Fruit fly (Drosophila melanogaster): ENCODE data around the gene gb.

Gene gb

DNA sequence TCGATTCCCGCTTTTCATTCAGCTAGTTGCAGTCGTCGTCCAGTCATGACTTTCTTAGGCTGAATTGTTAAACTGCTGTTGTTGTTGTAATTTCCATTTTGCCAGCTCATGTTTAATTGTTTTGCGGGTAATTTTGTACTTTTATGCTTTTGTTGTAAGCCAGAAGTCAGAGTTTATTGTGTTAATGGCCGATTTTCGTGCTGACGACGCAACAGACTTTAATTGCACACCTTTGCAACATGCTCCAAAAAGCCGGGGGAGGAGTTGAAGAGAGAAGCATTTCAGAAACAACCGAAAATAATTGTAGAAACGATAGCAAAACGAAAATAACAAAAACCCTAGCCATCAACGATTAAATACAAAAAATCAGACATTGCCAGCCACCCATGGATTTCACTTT lies 26.6 kb upstream of the gb start:
- no peak for TF ChIP-seq CTCF (optimal IDR thresholded peaks at IDR 0.05)
- TF ChIP-seq CG8478 (optimal IDR thresholded peaks at IDR 0.05) = no peak

DNA sequence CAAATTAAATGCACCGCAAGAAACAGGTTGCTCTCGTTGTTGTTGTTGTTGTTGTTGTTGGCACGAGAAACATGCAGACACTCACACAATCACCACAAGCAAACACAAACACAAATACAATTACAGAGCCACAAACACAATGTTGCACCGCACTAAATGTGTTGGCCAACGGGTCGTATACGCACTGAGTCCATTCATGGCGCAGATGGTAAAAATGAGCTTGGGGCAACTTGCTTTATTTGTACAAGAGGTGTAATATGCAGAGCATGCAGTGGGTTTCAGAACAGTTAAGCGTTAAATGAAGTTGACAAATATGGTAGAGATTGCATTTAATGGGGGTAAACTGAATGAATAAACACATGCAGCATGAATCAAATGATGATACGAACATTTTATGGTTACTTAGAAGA lies 25.8 kb upstream of the gb start:
- TF ChIP-seq CG8478 (optimal IDR thresholded peaks at IDR 0.05) = no peak
- TF ChIP-seq CTCF (optimal IDR thresholded peaks at IDR 0.05) = no peak

DNA sequence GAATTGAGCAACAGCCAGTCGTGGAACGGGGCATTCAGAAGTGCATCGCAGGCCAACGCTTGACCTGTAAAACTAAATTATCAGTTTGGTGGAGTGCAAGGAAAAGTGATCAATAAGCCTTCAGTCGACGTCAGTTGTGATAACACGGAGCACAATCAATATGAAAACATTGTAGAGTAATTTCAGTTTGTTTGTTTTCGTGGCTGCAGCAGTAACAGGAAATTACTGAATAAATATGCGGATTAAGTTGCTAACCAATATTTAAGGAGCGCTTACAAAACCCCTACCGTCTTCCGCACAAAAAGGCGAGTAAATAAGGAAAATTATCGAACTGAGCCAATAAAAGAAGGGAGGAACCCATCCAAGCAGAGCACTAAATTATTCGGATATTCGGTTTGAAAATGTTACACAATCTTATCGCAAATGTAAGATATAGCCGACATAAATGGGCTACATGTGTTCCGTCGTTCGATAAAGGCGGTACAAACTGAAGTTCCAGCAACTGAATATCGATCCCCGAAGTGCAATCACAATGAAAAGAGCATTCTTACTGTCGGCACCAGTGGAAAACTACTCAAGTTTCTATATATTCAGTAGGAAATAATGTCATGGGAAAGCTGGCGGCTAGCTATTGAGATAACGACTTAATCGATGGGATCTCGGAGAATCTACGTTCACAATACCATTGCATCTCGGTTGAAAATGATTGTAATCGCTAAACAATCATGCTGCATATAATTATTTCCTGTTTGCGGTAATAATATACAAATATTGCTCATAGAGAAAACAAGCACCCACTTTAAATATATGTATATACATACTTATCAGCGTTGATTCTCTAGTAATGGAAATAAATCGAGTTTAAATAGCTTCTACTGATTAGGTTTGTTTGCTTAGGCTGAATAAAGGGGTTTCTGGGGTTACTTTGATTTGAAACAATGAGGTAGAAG lies 23.9 kb upstream of the gb start:
- no peak for TF ChIP-seq CG8478 (optimal IDR thresholded peaks at IDR 0.05)
- no peak for TF ChIP-seq CTCF (optimal IDR thresholded peaks at IDR 0.05)

DNA sequence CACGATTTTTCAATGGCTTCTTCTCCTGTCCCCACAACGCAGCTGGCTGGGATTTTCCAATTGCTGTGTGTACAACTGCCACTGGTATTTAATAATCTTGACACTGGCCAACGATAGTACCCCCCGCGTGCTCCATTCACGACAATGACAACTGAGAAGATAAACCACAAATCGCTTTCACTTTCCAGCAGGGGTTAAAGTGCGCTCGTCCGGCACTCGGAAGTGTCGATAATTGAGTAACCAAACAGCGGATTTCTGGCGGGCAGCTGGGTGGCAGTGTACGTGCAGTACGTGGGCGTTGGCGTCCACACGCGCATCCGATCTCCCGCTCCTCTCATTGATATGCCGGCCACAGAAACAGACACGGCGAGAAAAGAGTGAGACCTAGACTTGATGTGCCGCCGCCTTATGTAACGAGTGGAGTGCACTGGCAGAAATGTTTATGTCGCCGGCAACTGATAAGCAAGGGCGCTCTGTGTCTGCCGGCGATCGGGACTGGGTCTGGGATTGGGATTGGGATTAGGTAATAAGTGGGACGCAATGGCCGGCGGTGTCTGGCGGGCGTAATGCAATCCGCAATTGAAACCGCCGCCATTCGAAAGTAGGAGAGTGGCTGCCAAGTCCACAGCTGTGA lies 22.8 kb upstream of the gb start:
- TF ChIP-seq CTCF (optimal IDR thresholded peaks at IDR 0.05) = no peak
- no peak for TF ChIP-seq CG8478 (optimal IDR thresholded peaks at IDR 0.05)

DNA sequence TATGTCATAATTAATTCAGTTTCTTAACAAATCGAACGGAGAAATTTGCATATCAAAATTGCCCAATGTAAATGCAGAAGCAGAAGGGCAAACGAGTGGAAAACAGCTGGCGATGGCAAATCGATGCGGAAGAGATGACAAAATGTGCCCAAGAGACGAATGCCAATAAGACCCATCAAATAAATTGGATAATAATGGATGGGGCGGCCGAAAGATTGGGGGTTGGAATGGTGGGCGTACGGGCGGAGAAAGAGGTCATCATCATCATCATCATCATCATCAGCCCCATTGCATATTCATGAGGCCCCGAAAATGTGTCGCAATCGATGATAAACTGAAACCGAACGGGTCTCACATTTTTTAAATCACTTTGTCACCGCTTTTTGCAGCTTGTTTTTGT lies 21.9 kb upstream of the gb start:
- no peak for TF ChIP-seq CTCF (optimal IDR thresholded peaks at IDR 0.05)
- no peak for TF ChIP-seq CG8478 (optimal IDR thresholded peaks at IDR 0.05)

DNA sequence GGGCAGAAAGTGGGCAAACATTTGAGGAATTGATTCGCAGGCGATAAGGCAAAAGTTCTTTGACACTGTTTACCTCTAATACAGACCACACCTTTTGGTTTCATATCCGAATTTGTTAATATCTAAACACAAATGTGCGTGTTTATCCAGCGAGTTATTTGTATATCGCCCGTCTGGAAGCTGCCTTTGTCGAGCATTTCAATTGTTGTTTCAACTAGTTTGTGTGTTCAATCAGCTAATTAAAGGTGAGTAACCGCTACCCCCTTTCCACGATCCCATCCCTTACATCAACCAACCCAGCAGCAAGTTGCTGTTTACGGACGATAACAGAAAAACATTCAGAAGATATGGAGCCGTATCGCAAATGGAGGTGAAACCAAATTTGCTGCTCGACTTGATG lies 19.3 kb upstream of the gb start:
- no peak for TF ChIP-seq CTCF (optimal IDR thresholded peaks at IDR 0.05)
- TF ChIP-seq CG8478 (optimal IDR thresholded peaks at IDR 0.05) = no peak

DNA sequence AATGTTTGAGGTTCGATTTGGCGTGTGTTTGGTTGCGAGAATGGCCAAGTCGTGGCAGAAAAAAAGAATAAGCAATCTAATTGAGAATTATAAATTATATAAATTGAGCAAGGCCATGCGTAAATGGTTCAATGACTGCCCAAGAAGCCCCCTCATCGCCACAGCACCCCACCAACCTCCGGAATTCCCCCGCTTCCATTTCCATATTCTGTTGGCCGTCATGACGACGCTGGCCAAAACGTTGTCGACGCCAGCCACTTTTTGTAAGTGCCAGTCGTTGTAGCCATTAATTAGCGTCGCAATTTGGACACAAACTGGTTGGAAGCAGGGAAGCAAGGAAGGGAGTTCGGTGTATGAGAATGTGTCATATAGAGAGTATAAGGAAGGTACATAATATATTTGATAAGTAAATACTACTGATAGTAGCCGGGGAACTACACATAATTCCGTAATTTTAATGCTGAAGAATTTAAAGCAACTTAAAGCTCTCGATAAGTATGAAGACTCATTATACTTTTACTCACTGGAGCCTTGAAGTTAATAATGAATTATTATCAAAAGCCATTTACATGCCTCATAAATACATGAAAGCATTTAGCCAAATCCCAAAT lies 18.6 kb upstream of the gb start:
- no peak for TF ChIP-seq CTCF (optimal IDR thresholded peaks at IDR 0.05)

DNA sequence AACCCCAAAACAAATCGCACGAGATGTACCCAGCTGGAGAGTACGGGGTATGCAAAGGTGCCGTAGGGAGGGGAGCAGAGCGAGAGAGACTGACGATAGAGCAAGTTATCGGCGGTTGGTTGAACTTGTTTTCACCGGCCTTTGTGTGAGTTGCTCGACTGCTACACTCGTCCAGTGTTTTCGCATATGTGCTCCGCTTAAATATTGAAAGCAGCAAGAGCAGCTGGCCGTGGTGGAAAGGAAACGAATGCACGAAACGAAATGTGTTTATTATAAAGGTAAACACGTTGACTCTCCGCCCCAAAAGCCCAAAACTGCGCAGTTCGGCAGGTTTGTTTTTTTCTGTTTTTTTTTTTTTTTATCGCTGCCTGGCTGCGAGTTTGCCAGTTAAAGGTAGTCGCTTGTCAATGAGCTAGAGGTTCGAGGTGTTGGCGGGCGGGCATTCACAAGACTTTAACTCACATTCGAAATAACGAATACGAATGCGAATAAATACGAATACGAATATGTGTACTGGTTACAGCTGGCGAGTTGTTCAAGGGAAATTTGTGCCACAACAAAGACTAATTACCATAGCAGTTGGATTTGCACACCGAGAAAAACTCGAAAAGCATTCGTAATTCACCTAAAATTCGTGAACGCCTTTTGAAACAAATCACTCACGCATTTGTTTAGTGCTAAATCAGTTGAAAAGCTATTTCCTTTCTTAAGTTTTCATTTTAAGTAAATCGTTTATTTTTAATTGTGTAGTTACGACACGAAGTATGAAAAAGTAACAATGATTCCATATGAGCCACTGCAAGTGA lies 17.7 kb upstream of the gb start:
- no peak for TF ChIP-seq CG8478 (optimal IDR thresholded peaks at IDR 0.05)

DNA sequence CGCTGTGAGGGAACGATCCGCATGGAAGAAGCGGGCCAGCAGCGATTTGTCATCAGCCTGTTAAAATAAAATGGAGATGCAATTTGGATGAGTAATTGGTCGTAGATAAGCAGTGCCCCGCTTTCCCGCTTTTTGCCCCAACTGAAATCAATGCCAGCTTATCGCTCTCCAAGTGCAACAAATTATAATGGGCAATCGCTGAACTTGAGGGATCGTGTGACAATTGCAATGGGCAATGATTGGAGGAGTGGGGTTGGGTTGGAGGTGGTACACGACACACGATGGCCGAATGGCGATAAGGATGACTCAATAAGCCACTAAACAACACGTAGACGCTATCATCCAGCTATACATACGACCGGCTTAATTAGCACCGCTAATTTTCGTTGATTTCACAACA lies 16.7 kb upstream of the gb start:
- TF ChIP-seq CTCF (optimal IDR thresholded peaks at IDR 0.05) = no peak
- no peak for TF ChIP-seq CG8478 (optimal IDR thresholded peaks at IDR 0.05)

DNA sequence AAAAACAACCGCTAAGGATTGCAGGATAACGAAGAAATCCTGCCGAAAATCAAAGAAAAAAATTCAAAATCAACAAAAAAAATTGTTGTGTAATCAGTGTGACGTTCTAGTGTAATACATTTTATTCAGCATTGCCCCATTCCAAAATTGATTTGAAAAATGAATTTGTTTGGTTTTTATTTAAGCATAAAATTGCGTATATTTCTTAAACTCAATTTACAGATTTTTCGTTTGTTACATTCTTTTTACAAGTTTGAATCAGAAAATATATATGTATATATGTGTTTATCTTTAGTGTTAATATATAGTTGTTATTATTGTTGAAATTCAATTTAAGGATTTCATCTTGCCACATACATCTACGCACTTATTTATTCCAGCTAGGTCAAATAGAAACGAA lies 12.5 kb upstream of the gb start, which contains the start of gene CG6059:
TSS of gene CG6059 (minus strand) at position 101 of the 400 bp plus-strand sequence.
- no peak for TF ChIP-seq CG8478 (optimal IDR thresholded peaks at IDR 0.05)
- TF ChIP-seq CTCF (optimal IDR thresholded peaks at IDR 0.05) = no peak

DNA sequence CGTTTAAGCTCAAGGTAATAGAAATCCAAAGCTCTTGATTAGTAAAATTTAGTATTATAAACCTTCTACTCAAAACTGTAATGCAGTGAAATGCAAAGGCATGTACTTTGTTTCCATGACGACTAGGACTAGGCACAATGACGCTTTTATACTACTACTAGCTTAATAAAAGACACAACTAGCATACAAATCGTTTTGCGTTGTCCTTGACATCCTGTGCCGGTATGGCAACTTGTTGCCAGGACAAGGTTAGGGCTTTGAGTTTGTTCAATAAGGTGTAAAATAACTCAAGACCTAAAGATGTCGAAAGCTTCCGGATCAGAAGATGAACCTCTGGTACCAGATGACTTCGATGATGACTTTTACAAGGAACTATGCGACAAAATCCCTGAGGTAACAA lies 6.3 kb upstream of the gb start, which contains the start of gene CG5882:
TSS of gene CG5882 (plus strand) at position 301 of the 400 bp plus-strand sequence.
- TF ChIP-seq CTCF (optimal IDR thresholded peaks at IDR 0.05) (no peak), CG8478 (optimal IDR thresholded peaks at IDR 0.05) (no peak)

DNA sequence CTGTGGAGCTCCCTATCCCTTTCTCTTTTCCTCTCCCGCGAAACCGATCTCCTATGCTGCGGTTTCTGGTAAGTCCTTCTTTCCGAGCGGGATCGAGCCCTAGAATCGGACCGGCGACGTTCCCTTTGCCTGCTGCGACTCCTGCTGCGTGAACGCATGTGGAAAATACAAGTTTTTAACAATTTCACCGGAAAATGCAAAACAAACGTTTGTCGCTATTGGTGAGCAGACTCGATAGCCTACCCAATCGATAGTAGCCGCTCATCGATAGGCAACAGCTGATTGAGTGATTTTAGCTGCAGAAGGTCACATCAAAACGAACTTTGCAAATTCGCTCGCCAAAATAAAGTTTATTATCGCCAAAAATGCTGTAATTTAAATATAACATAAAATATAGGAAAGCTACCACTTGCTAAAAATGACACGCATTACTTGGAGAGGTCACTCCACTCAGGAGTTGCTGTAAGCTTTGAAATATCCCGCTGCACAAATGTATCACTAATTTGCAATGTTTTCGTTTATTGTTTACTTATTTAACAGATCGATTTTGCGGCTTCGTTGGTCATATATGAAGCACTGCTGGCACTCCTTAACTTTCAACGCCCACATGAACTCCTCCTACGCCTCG lies 4.5 kb upstream of the gb start, which contains the start of the genes CG6066 and CG5880:
TSS of gene CG6066 (minus strand) at position 243 of the 628 bp plus-strand sequence.
TSS of gene CG5880 (plus strand) at position 281 of the 628 bp plus-strand sequence.
- TF ChIP-seq CG8478 (optimal IDR thresholded peaks at IDR 0.05) = no peak
- TF ChIP-seq CTCF (optimal IDR thresholded peaks at IDR 0.05) = peak in 1 of 2 experiments; percentile 0

DNA sequence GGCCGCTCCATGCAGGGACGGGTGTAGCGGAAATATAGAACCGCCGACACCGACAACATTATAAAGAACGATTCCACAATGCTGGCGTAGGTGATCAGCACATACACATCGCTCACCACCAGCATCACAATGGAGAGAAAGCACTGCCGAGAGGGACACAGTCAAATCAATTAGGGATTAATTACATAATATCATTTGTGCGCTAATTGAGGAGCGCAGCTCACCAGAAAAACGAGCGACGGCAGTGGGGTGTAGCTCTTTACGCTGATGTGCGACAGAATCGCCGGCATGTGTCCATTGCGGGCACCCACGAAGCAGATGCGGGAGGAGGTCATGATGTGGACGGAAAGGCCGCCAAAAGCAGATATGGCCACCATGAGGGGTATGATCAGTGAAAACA lies 2.6 kb downstream of the gb start:
- TF ChIP-seq CTCF (optimal IDR thresholded peaks at IDR 0.05) (no peak), CG8478 (optimal IDR thresholded peaks at IDR 0.05) (no peak)

DNA sequence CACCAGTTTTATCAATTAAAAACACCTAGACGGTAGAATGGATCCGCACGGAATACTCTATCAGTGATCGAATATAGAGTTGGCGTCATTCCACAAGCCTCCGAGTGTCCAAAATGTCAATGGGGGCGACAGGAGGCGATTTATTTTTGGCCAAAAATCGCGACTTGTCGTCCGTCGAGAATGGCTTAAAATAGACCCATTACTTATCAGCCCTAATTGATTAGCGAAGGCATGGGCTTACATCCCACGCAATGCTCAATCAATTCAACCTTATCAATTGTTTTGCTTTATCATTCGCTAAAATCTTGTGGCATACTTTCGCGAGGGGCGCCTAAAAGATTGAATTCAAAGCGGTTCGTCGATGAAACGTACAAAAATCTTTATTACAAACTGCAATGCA lies 4.0 kb downstream of the gb start:
- TF ChIP-seq CG8478 (optimal IDR thresholded peaks at IDR 0.05) (no peak), CTCF (optimal IDR thresholded peaks at IDR 0.05) (no peak)

Data from S2 (cell line).